Worm (Caenorhabditis elegans): ENCODE data around the gene Y39B6A.25.

Y39B6A.25 gene

DNA sequence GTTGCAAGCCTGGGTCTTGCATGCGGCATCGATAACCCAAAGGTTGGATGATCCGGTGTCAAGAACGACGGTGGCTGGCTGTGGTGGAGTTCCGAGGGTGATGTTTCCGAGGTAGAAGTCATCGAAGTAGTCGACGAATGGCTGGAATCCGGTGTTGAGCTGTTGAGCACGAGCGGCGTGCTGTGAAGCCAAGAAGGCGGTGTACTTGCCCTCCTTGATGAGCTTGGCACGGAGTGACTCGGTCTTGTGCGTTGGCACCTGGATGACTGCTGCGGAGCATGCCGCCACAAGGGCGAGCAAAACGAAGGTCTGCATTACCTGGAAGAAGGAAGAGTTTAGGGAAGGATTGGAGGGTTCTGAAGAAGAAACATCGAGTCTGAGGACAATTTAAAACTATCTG, 24.2 kb downstream of the Y39B6A.25 start, which contains the start of gene asp-1 (continued):
- no peak; the same call in 1 of the 2 replicates for TF ChIP-seq T26A8.4 (GFP tag; IDR thresholded peaks at IDR 0.05)
- TF ChIP-seq spr-3 (GFP tag; optimal IDR thresholded peaks at IDR 0.05), result no peak
- no peak for TF ChIP-seq lim-7 (GFP tag; IDR thresholded peaks at IDR 0.05)
- TF ChIP-seq madf-9 (GFP tag; conservative IDR thresholded peaks at IDR 0.05), result no peak
- TF ChIP-seq ceh-20 (GFP tag; IDR thresholded peaks at IDR 0.05), result no peak
- no peak for TF ChIP-seq nhr-77 (tag; optimal IDR thresholded peaks at IDR 0.05)
- TF ChIP-seq nhr-10 (tag; optimal IDR thresholded peaks at IDR 0.05), result no peak
- TF ChIP-seq F44E2.7 (GFP tag; IDR thresholded peaks at IDR 0.05), result peak; percentile 68; the same call in 1 of the 2 replicates
- TF ChIP-seq ceh-28 (tag; optimal IDR thresholded peaks at IDR 0.05), result no peak
- TF ChIP-seq F10B5.3 (tag; optimal IDR thresholded peaks at IDR 0.05), result no peak
- TF ChIP-seq mxl-2 (GFP tag; conservative IDR thresholded peaks at IDR 0.05), result no peak
- no peak for TF ChIP-seq nhr-6 (tag; optimal IDR thresholded peaks at IDR 0.05)
- TF ChIP-seq lin-15B (tag; optimal IDR thresholded peaks at IDR 0.05), result no peak
- TF ChIP-seq aly-2 (tag; optimal IDR thresholded peaks at IDR 0.05), result no peak
- peak in 1 of 2 experiments; percentile 75 for TF ChIP-seq unc-62 (GFP tag; optimal IDR thresholded peaks at IDR 0.05 in 1 of 2)
- TF ChIP-seq unc-62 (tag; optimal IDR thresholded peaks at IDR 0.05), result no peak
- TF ChIP-seq tag-97 (GFP tag; IDR thresholded peaks at IDR 0.05), result no peak
- TF ChIP-seq ZK546.5 (tag; optimal IDR thresholded peaks at IDR 0.05), result no peak
- no peak for TF ChIP-seq dpl-1 (GFP tag; optimal IDR thresholded peaks at IDR 0.05)
- TF ChIP-seq zfp-2 (tag; optimal IDR thresholded peaks at IDR 0.05), result no peak
- TF ChIP-seq ceh-32 (tag; optimal IDR thresholded peaks at IDR 0.05; ENCODE audit: poor library complexity), result no peak
- no peak for TF ChIP-seq daf-16 (GFP tag; optimal IDR thresholded peaks at IDR 0.05)
- no peak for TF ChIP-seq daf-16 (tag; optimal IDR thresholded peaks at IDR 0.05)
- TF ChIP-seq mxl-3 (GFP tag; optimal IDR thresholded peaks at IDR 0.05), result peak; percentile 26
- no peak for TF ChIP-seq dmd-8 (GFP tag; IDR thresholded peaks at IDR 0.05)
- no peak for TF ChIP-seq hmg-1.1 (GFP tag; IDR thresholded peaks at IDR 0.05)
- peak; percentile 63; the same call in 1 of the 2 replicates for TF ChIP-seq arid-1 (GFP tag; conservative IDR thresholded peaks at IDR 0.05)
- TF ChIP-seq mep-1 (tag; optimal IDR thresholded peaks at IDR 0.05), result no peak
- no peak for TF ChIP-seq vab-7 (GFP tag; IDR thresholded peaks at IDR 0.05)
- TF ChIP-seq pqm-1 (tag; optimal IDR thresholded peaks at IDR 0.05), result no peak
- no peak for TF ChIP-seq ZK337.2 (GFP tag; IDR thresholded peaks at IDR 0.05)
- no peak for TF ChIP-seq mdt-29 (GFP tag; IDR thresholded peaks at IDR 0.05)
- TF ChIP-seq nhr-41 (GFP tag; IDR thresholded peaks at IDR 0.05), result no peak
- no peak for TF ChIP-seq daf-12 (tag; optimal IDR thresholded peaks at IDR 0.05)
- no peak for TF ChIP-seq gei-8 (GFP tag; optimal IDR thresholded peaks at IDR 0.05)
- no peak for TF ChIP-seq daf-8 (GFP tag; IDR thresholded peaks at IDR 0.05)
- no peak for TF ChIP-seq skn-1 (tag; optimal IDR thresholded peaks at IDR 0.05)
- no peak for TF ChIP-seq zag-1 (tag; optimal IDR thresholded peaks at IDR 0.05)
- TF ChIP-seq zip-2 (tag; optimal IDR thresholded peaks at IDR 0.05), result no peak
- no peak for TF ChIP-seq lin-29 (GFP tag; IDR thresholded peaks at IDR 0.05)
- TF ChIP-seq lsy-2 (tag; optimal IDR thresholded peaks at IDR 0.05), result no peak
- no peak for TF ChIP-seq hlh-30 (tag; optimal IDR thresholded peaks at IDR 0.05; ENCODE audit: insufficient read depth)
- no peak for TF ChIP-seq F37D6.2 (tag; optimal IDR thresholded peaks at IDR 0.05)
- TF ChIP-seq spr-1 (tag; optimal IDR thresholded peaks at IDR 0.05), result peak; percentile 24
- TF ChIP-seq madf-5 (GFP tag; IDR thresholded peaks at IDR 0.05), result no peak; a peak in 1 of 4 replicates
- TF ChIP-seq rbr-2 (tag; optimal IDR thresholded peaks at IDR 0.05), result no peak
- TF ChIP-seq nhr-102 (tag; optimal IDR thresholded peaks at IDR 0.05), result no peak
- TF ChIP-seq unc-130 (GFP tag; optimal IDR thresholded peaks at IDR 0.05), result no peak
- TF ChIP-seq nhr-28 (tag; optimal IDR thresholded peaks at IDR 0.05), result no peak
- TF ChIP-seq lin-38 (GFP tag; IDR thresholded peaks at IDR 0.05), result no peak
- TF ChIP-seq egl-43 (GFP tag; IDR thresholded peaks at IDR 0.05), result peak; percentile 69
- TF ChIP-seq nhr-111 (GFP tag; optimal IDR thresholded peaks at IDR 0.05), result no peak
- TF ChIP-seq F49E8.2 (tag; optimal IDR thresholded peaks at IDR 0.05; ENCODE audit: borderline replicate concordance), result no peak
- TF ChIP-seq zip-11 (GFP tag; IDR thresholded peaks at IDR 0.05), result no peak

Measured in whole organism, L4 larva.